Worm (Caenorhabditis elegans) whole organism, young adult: ENCODE measurements around the gene vps-36.

Experiments
- athp-1 ChIP-seq: sonication (generic microtip); optimal IDR thresholded peaks from 2 replicates; lab custom pipeline; 2017; ENCODE audit warnings: mild to moderate bottlenecking, missing genetic modification characterization, missing compliant biosample characterization
- ceh-27 ChIP-seq: fragments of 200-800 bp; sonication (Bioruptor generic); optimal IDR thresholded peaks from 2 replicates; lab custom pipeline; 2018; ENCODE audit warnings: mild to moderate bottlenecking, missing genetic modification characterization, moderate library complexity, missing compliant biosample characterization
- ceh-58 ChIP-seq: fragments of 200-800 bp; sonication (Bioruptor generic); IDR thresholded peaks from 2 replicates; pipeline ENCODE4 v1.3.6; 2022; ENCODE audit warnings: missing genetic modification characterization, missing compliant biosample characterization
- him-1 ChIP-seq: sonication (generic microtip); optimal IDR thresholded peaks from 2 replicates; lab custom pipeline; 2016; ENCODE audit warnings: missing genotype, missing genetic modification reagents, missing genetic modification characterization, missing compliant biosample characterization
- lsy-27 ChIP-seq: sonication (generic microtip); optimal IDR thresholded peaks from 2 replicates; lab custom pipeline; 2017; ENCODE audit warnings: missing genetic modification characterization, mild to moderate bottlenecking, missing compliant biosample characterization, antibody characterized with exemption, missing genotype, borderline replicate concordance; ENCODE audit not compliant: insufficient read depth
- madf-3 ChIP-seq: fragments of 200-800 bp; sonication (Bioruptor generic); IDR thresholded peaks from 2 replicates; pipeline ENCODE4 v1.3.6; 2022; ENCODE audit warnings: missing genetic modification reagents, missing genetic modification characterization, missing compliant biosample characterization
- nhr-90 ChIP-seq: sonication (generic microtip); optimal IDR thresholded peaks from 2 replicates; lab custom pipeline; 2016; ENCODE audit warnings: missing genotype, mild to moderate bottlenecking, missing genetic modification characterization, missing compliant biosample characterization

DNA sequence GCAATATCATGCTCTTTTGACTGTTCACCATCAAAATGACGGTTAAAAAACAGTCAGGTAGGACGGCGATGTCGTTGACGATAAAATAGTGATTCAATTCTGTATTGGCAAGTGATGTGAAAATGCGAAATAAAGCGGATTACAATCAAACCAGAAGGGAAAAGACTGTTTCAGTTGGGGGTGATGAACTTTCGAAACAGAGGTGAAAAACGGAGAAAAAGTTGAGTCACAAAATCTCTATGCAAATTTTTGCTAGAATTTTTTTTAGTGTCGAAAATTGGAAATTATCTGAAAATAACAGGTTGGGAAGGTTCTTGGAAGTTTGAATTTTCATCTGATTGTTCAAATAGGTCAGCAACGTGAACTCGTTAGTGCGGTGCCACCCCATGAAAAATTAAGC, 38.7 kb downstream of the vps-36 start, which contains the start of gene nas-31:
- no peak for TF ChIP-seq nhr-90
- no peak for TF ChIP-seq ceh-27
- no peak for TF ChIP-seq lsy-27 (tag; lab: Kevin White, UChicago)
- TF ChIP-seq ceh-58 (GFP tag; lab: Robert Waterston, UW): no peak
- TF ChIP-seq him-1 (tag; lab: Kevin White, UChicago): no peak
- no peak for TF ChIP-seq madf-3
- no peak for TF ChIP-seq athp-1
